Worm (Caenorhabditis elegans): ENCODE data around the gene eff-1.

DNA sequence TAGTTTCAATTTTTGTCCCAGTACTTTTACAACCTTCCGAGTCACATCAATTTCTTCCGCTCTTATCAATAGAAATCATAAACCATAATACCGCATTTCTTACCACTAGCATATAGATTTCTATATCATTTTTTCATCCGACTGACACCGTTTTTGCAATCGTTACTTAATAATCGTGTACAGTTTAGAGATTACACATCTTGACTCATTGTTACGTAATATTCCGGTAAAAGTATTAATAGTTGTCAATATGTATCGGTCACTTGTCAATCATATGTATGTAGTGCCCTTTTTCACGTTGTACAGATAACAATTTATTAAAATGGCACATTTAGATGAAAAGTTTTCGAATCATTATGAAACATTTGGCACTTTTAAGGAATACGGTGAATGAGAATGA is 53.5 kb downstream of the eff-1 start:
- no peak for TF ChIP-seq ceh-82 (tag; optimal IDR thresholded peaks at IDR 0.05)
- no peak for TF ChIP-seq pag-3 (tag; optimal IDR thresholded peaks at IDR 0.05; ENCODE audit: borderline replicate concordance, insufficient read depth)
- no peak for TF ChIP-seq nhr-76 (tag; optimal IDR thresholded peaks at IDR 0.05)
- no peak for TF ChIP-seq tbx-2 (tag; optimal IDR thresholded peaks at IDR 0.05)
- no peak for TF ChIP-seq elt-3 (tag; optimal IDR thresholded peaks at IDR 0.05)
- no peak for TF ChIP-seq lsy-2 (tag; optimal IDR thresholded peaks at IDR 0.05)
- TF ChIP-seq nhr-19 (GFP tag; conservative IDR thresholded peaks at IDR 0.05) = no peak
- TF ChIP-seq zag-1 (tag; optimal IDR thresholded peaks at IDR 0.05) = no peak
- no peak for TF ChIP-seq ces-1 (GFP tag; optimal IDR thresholded peaks at IDR 0.05)
- TF ChIP-seq sox-4 (tag; optimal IDR thresholded peaks at IDR 0.05) = no peak
- TF ChIP-seq ztf-11 (tag; optimal IDR thresholded peaks at IDR 0.05) = no peak
- no peak for TF ChIP-seq ama-1 (optimal IDR thresholded peaks at IDR 0.05)
- TF ChIP-seq fkh-8 (tag; optimal IDR thresholded peaks at IDR 0.05) = no peak

Measured in whole organism, L1 larva.